Worm (Caenorhabditis elegans) whole organism, mixed stage, embryonic: ENCODE results near the gene snf-3.

Experiments used
- nhr-237 ChIP-seq: fragments of 150-350 bp; optimal IDR thresholded peaks from 2 replicates; lab custom pipeline; 2014; ENCODE audit warnings: missing biosample characterization, missing genetic modification characterization
- pha-4 ChIP-seq: fragments of 150-350 bp; optimal IDR thresholded peaks from 2 replicates; lab custom pipeline; 2018; ENCODE audit warnings: missing biosample characterization, missing genetic modification reagents, missing genetic modification characterization
- unc-120 ChIP-seq: sonication (generic microtip); optimal IDR thresholded peaks from 2 replicates; lab custom pipeline; 2017; ENCODE audit warnings: missing genetic modification characterization, missing compliant biosample characterization; ENCODE audit not compliant: poor library complexity, severe bottlenecking
- unc-62 ChIP-seq: fragments of 150-350 bp; optimal IDR thresholded peaks from 2 replicates; lab custom pipeline; 2014; ENCODE audit warnings: missing biosample characterization, missing genetic modification reagents, missing genetic modification characterization
- ztf-11 ChIP-seq: fragments of 150-350 bp; optimal IDR thresholded peaks from 2 replicates; lab custom pipeline; 2014; ENCODE audit warnings: missing biosample characterization, missing genetic modification characterization

DNA sequence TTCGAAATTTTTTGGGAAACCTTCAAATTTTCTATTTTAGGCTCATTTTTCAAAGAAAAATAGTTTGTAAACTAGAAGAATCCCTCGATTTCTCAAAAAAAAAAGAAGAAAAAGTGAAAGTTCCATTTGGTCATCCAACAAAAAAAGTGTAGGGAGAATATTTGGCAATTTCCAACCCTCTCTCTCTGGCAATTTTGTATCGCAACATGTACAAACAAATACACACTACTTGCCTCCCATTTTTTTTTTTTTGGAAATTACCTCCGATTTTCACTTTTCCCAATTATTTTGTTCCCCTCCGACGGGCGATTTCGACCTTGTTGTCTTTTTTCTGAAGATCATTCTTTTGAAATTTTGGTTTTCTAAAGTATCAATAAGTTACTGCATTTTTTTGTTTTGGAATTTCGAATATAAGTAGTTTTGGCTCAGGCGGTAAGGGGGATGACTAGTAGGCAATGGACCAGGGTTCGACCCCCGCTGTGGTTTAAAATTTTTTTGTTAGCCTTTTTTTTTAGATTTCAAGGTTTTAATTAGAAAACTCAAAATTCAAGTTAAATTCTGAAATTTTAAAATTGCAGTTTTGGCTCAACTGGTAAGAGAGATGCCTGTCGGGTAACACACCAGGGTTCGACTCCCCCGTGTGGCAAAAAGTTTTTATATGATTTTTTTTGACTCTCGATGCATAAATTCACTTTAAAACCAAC lies 3.1 kb upstream of the snf-3 start:
- TF ChIP-seq nhr-237 (tag; lab: Kevin White, UChicago) (no peak), pha-4 (tag; lab: Kevin White, UChicago) (no peak), ztf-11 (no peak), unc-62 (GFP tag; lab: Kevin White, UChicago) (no peak), unc-120 (tag; lab: Kevin White, UChicago) (no peak)
